Worm (Caenorhabditis elegans): ENCODE measurements around the gene F13B9.2.

Gene F13B9.2

ce11 chrX:8255433-8255832 lies 30.1 kb upstream of the F13B9.2 start:
- TF ChIP-seq ref-1 (GFP tag; conservative IDR thresholded peaks at IDR 0.05), result no peak
- TF ChIP-seq tab-1 (GFP tag; IDR thresholded peaks at IDR 0.05), result no peak
- TF ChIP-seq flt-1 (GFP tag; IDR thresholded peaks at IDR 0.05), result no peak
- no peak for TF ChIP-seq ztf-29 (GFP tag; IDR thresholded peaks at IDR 0.05)
- TF ChIP-seq med-1 (GFP tag; optimal IDR thresholded peaks at IDR 0.05; ENCODE audit: insufficient read depth), result no peak
- no peak for TF ChIP-seq ztf-23 (GFP tag; IDR thresholded peaks at IDR 0.05)
- TF ChIP-seq cog-1 (tag; optimal IDR thresholded peaks at IDR 0.05), result no peak
- no peak for TF ChIP-seq klf-2 (GFP tag; conservative IDR thresholded peaks at IDR 0.05)
- no peak for TF ChIP-seq T22C8.4 (GFP tag; IDR thresholded peaks at IDR 0.05)

DNA sequence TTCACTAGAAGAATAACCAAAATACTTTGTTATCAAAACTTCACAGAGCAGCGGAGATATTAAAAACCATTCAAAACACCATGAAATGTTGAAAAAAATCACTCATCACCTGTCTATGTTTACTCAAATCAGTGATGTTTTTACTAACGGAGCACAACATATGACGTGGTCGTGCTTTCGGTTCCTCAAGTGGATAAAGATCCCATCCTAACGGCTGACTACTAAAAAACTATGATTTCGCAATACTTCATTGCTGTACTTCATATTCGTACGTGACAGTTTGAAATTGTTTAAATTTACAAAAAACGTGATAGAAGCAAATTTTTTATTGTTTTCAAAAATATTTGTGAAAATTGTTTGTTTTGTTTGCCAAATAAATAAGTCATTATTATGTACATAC lies 27.8 kb upstream of the F13B9.2 start:
- TF ChIP-seq ref-1 (GFP tag; conservative IDR thresholded peaks at IDR 0.05) (no peak), med-1 (GFP tag; optimal IDR thresholded peaks at IDR 0.05; ENCODE audit: insufficient read depth) (no peak), tab-1 (GFP tag; IDR thresholded peaks at IDR 0.05) (no peak), T22C8.4 (GFP tag; IDR thresholded peaks at IDR 0.05) (no peak), ztf-23 (GFP tag; IDR thresholded peaks at IDR 0.05) (no peak), flt-1 (GFP tag; IDR thresholded peaks at IDR 0.05) (no peak), klf-2 (GFP tag; conservative IDR thresholded peaks at IDR 0.05) (no peak), cog-1 (tag; optimal IDR thresholded peaks at IDR 0.05) (no peak), ztf-29 (GFP tag; IDR thresholded peaks at IDR 0.05) (no peak)

ce11 chrX:8261125-8261684 lies 24.3 kb upstream of the F13B9.2 start, which contains the start of gene M60.7:
Gene M60.7 (minus strand): TSS chrX:8261175.
- TF ChIP-seq med-1 (GFP tag; optimal IDR thresholded peaks at IDR 0.05; ENCODE audit: insufficient read depth), result no peak
- TF ChIP-seq T22C8.4 (GFP tag; IDR thresholded peaks at IDR 0.05), result no peak
- TF ChIP-seq ztf-23 (GFP tag; IDR thresholded peaks at IDR 0.05), result no peak
- no peak for TF ChIP-seq ztf-29 (GFP tag; IDR thresholded peaks at IDR 0.05)
- TF ChIP-seq cog-1 (tag; optimal IDR thresholded peaks at IDR 0.05), result no peak

DNA sequence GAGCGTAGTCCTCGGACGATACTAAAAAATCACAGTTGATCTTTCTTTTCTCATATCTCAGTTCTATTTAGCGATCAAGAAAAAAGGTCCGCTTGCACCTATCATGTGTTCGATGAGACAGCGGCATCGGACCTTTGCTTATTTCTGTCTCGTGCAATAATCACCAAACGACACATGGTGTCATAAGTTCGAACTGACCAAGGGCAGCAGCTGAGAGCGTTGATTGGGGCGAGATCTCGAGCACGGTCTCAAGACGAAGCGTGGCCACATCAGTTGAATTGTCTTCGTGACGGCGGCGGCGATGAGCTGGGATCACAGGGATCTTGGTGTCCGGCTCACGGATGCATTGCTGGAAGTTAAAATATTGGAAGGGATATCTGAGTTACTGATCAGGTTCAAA lies 22.7 kb upstream of the F13B9.2 start:
- TF ChIP-seq med-1 (GFP tag; optimal IDR thresholded peaks at IDR 0.05; ENCODE audit: insufficient read depth), result no peak
- no peak for TF ChIP-seq klf-2 (GFP tag; conservative IDR thresholded peaks at IDR 0.05)
- no peak for TF ChIP-seq T22C8.4 (GFP tag; IDR thresholded peaks at IDR 0.05)

DNA sequence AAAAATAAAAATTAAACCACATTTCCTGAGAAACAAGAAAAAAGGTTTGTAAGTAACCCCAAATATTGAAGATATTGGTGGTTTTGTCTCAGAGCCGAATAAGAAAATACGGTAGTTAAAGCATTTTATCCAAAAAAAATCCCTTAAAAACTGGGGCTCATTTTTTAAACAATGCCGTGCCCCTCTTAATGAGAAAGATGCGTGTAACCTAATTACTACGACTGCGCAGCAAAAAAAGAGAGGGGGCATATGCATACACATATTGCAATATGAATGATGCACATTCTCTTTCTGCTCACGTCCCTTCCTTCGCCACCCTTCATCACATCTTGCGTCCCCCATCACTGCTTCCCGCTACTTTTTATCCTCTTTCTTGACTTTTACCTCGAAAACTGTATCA lies 17.4 kb upstream of the F13B9.2 start:
- no peak for TF ChIP-seq ztf-29 (GFP tag; IDR thresholded peaks at IDR 0.05)
- TF ChIP-seq ref-1 (GFP tag; conservative IDR thresholded peaks at IDR 0.05), result no peak
- no peak for TF ChIP-seq cog-1 (tag; optimal IDR thresholded peaks at IDR 0.05)
- no peak for TF ChIP-seq klf-2 (GFP tag; conservative IDR thresholded peaks at IDR 0.05)
- no peak for TF ChIP-seq ztf-23 (GFP tag; IDR thresholded peaks at IDR 0.05)
- TF ChIP-seq flt-1 (GFP tag; IDR thresholded peaks at IDR 0.05), result no peak
- no peak for TF ChIP-seq med-1 (GFP tag; optimal IDR thresholded peaks at IDR 0.05; ENCODE audit: insufficient read depth)
- no peak for TF ChIP-seq T22C8.4 (GFP tag; IDR thresholded peaks at IDR 0.05)
- no peak for TF ChIP-seq tab-1 (GFP tag; IDR thresholded peaks at IDR 0.05)

ce11 chrX:8270971-8271553 lies 14.4 kb upstream of the F13B9.2 start, which contains the start of gene cutl-29:
Gene cutl-29 (minus strand): TSS chrX:8271021.
- no peak for TF ChIP-seq klf-2 (GFP tag; conservative IDR thresholded peaks at IDR 0.05)
- TF ChIP-seq T22C8.4 (GFP tag; IDR thresholded peaks at IDR 0.05), result no peak
- no peak for TF ChIP-seq tab-1 (GFP tag; IDR thresholded peaks at IDR 0.05)
- no peak for TF ChIP-seq cog-1 (tag; optimal IDR thresholded peaks at IDR 0.05)
- no peak for TF ChIP-seq ref-1 (GFP tag; conservative IDR thresholded peaks at IDR 0.05)
- no peak for TF ChIP-seq flt-1 (GFP tag; IDR thresholded peaks at IDR 0.05)
- no peak for TF ChIP-seq ztf-29 (GFP tag; IDR thresholded peaks at IDR 0.05)
- no peak for TF ChIP-seq med-1 (GFP tag; optimal IDR thresholded peaks at IDR 0.05; ENCODE audit: insufficient read depth)
- TF ChIP-seq ztf-23 (GFP tag; IDR thresholded peaks at IDR 0.05), result no peak

ce11 chrX:8273496-8273895 lies 12.0 kb upstream of the F13B9.2 start:
- TF ChIP-seq ztf-29 (GFP tag; IDR thresholded peaks at IDR 0.05) (no peak), cog-1 (tag; optimal IDR thresholded peaks at IDR 0.05) (no peak), med-1 (GFP tag; optimal IDR thresholded peaks at IDR 0.05; ENCODE audit: insufficient read depth) (no peak), klf-2 (GFP tag; conservative IDR thresholded peaks at IDR 0.05) (no peak), tab-1 (GFP tag; IDR thresholded peaks at IDR 0.05) (no peak), ztf-23 (GFP tag; IDR thresholded peaks at IDR 0.05) (no peak)

- TF ChIP-seq flt-1 (GFP tag; IDR thresholded peaks at IDR 0.05) (no peak), klf-2 (GFP tag; conservative IDR thresholded peaks at IDR 0.05) (no peak), cog-1 (tag; optimal IDR thresholded peaks at IDR 0.05) (no peak), ztf-23 (GFP tag; IDR thresholded peaks at IDR 0.05) (no peak), med-1 (GFP tag; optimal IDR thresholded peaks at IDR 0.05; ENCODE audit: insufficient read depth) (no peak), ref-1 (GFP tag; conservative IDR thresholded peaks at IDR 0.05) (no peak), ztf-29 (GFP tag; IDR thresholded peaks at IDR 0.05) (no peak), T22C8.4 (GFP tag; IDR thresholded peaks at IDR 0.05) (no peak), tab-1 (GFP tag; IDR thresholded peaks at IDR 0.05) (no peak)
Observed at ce11 chrX:8274869-8275268, 10.6 kb upstream of the F13B9.2 start, which contains the start of gene ksr-1. Gene ksr-1 (plus strand): TSS chrX:8275169.

- TF ChIP-seq T22C8.4 (GFP tag; IDR thresholded peaks at IDR 0.05), result no peak
Observed at ce11 chrX:8276333-8276732, 9.2 kb upstream of the F13B9.2 start.

ce11 chrX:8276984-8277383 lies 8.5 kb upstream of the F13B9.2 start:
- TF ChIP-seq cog-1 (tag; optimal IDR thresholded peaks at IDR 0.05) (no peak), klf-2 (GFP tag; conservative IDR thresholded peaks at IDR 0.05) (no peak), flt-1 (GFP tag; IDR thresholded peaks at IDR 0.05) (no peak), T22C8.4 (GFP tag; IDR thresholded peaks at IDR 0.05) (no peak), ztf-23 (GFP tag; IDR thresholded peaks at IDR 0.05) (no peak), med-1 (GFP tag; optimal IDR thresholded peaks at IDR 0.05; ENCODE audit: insufficient read depth) (no peak), ztf-29 (GFP tag; IDR thresholded peaks at IDR 0.05) (no peak), tab-1 (GFP tag; IDR thresholded peaks at IDR 0.05) (no peak), ref-1 (GFP tag; conservative IDR thresholded peaks at IDR 0.05) (no peak)

Measured in whole organism, midembryonic.